Fruit fly (Drosophila melanogaster): ENCODE results near the gene dally.

dm6 chr3L:8834886-8835285 lies 7.6 kb downstream of the dally start:
- no peak for TF ChIP-seq toe (GFP tag; optimal IDR thresholded peaks at IDR 0.05)
- no peak for TF ChIP-seq CG5204 (GFP tag; optimal IDR thresholded peaks at IDR 0.05)
- TF ChIP-seq pad (GFP tag; optimal IDR thresholded peaks at IDR 0.05) = no peak

Data from whole organism, adult.